Fruit fly (Drosophila melanogaster) whole organism, embryonic: ENCODE data around the gene Xport-B.

Source experiments
- Abd-B ChIP-seq: fragments of 200-800 bp; sonication (Bioruptor generic); optimal IDR thresholded peaks from 2 replicates; lab custom pipeline; 2018; ENCODE audit warnings: missing biosample characterization, mild to moderate bottlenecking, missing genetic modification characterization, moderate library complexity
- CG1233 ChIP-seq: fragments of 200-800 bp; sonication (Bioruptor generic); optimal IDR thresholded peaks from 4 replicates; lab custom pipeline; 2018; ENCODE audit warnings: missing biosample characterization, mild to moderate bottlenecking, missing genetic modification characterization
- Dref ChIP-seq: fragments of 200-800 bp; sonication (Bioruptor generic); IDR thresholded peaks from 2 replicates; pipeline ENCODE4 v1.3.6; 2022; ENCODE audit warnings: missing biosample characterization, missing genetic modification characterization
- Fer3 ChIP-seq: fragments of 200-800 bp; sonication (Bioruptor generic); optimal IDR thresholded peaks from 2 replicates; lab custom pipeline; 2018; ENCODE audit warnings: missing biosample characterization, mild to moderate bottlenecking, missing genetic modification characterization, moderate library complexity
- Optix ChIP-seq: fragments of 200-800 bp; sonication (Bioruptor generic); IDR thresholded peaks from 3 replicates; pipeline ENCODE4 v1.3.6; 2022; ENCODE audit warnings: missing biosample characterization, missing genetic modification characterization
- pum ChIP-seq: fragments of 200-800 bp; sonication (Bioruptor generic); optimal IDR thresholded peaks from 2 replicates; lab custom pipeline; 2016; ENCODE audit warnings: missing biosample characterization, missing genetic modification characterization

DNA sequence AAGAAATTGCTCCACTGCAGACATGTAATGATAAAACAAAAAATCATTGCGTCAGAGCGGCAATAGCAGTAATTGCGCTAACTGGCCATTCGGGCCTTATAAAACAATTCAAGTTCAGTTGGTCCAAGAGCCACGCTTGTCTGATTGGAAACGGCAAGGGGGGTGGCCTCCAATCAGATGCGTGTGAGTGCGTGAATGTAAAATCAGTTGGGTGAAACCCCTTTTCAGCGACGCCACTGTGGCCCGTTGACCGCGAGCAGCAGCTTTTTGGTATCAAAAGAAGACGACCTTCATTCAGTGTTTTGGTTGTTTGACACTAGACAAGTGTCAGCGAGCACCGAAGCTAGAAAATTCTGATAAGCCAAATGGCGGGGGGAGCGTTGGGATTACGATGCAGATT is 12.9 kb downstream of the Xport-B start:
- TF ChIP-seq pum (GFP tag; lab: Kevin White, UChicago) (no peak), Optix (GFP tag; lab: Robert Waterston, UW) (no peak), Abd-B (no peak), CG1233 (GFP tag; lab: Kevin White, UChicago) (no peak), Fer3 (no peak), Dref (GFP tag; lab: Robert Waterston, UW) (no peak)
